Fruit fly (Drosophila melanogaster): ENCODE results near the gene Rpt3.

Rpt3 gene

dm6 chrX:11137566-11138186 is 12.8 kb downstream of the Rpt3 start, which contains the start of gene CDK2AP1 (continued):
- 0 out of 2 replicates have a peak, but pooled peaks have one; percentile 24 for TF ChIP-seq esg (GFP tag; conservative IDR thresholded peaks at IDR 0.05)
- TF ChIP-seq Sox102F (GFP tag; optimal IDR thresholded peaks at IDR 0.05) = no peak
- no peak for TF ChIP-seq NFAT (GFP tag; IDR thresholded peaks at IDR 0.05)
- no peak for TF ChIP-seq CG6765 (GFP tag; optimal IDR thresholded peaks at IDR 0.05)
- peak; percentile 72 for TF ChIP-seq nerfin-2 (GFP tag; IDR thresholded peaks at IDR 0.05; ENCODE audit: partially characterized antibody)
- TF ChIP-seq CG18619 (GFP tag; optimal IDR thresholded peaks at IDR 0.05) = no peak
- TF ChIP-seq MTF-1 (GFP tag; optimal IDR thresholded peaks at IDR 0.05; ENCODE audit: borderline replicate concordance) = no peak
- TF ChIP-seq Atf-2 (GFP tag; optimal IDR thresholded peaks at IDR 0.05) = peak; percentile 18
- peak; percentile 26 for TF ChIP-seq fu2 (GFP tag; optimal IDR thresholded peaks at IDR 0.05)
- TF ChIP-seq CG30431 (GFP tag; optimal IDR thresholded peaks at IDR 0.05) = peak; percentile 22
- no peak for TF ChIP-seq Hr39 (optimal IDR thresholded peaks at IDR 0.05)
- no peak for TF ChIP-seq fd64A (GFP tag; optimal IDR thresholded peaks at IDR 0.05)
- no peak for TF ChIP-seq fd96Cb (tag; optimal IDR thresholded peaks at IDR 0.05)
- peak; percentile 78 for TF ChIP-seq CG2116 (GFP tag; optimal IDR thresholded peaks at IDR 0.05)
- TF ChIP-seq Xrp1 (GFP tag; IDR thresholded peaks at IDR 0.05) = peak; percentile 9; the same call in 1 of the 2 replicates
- TF ChIP-seq hth (optimal IDR thresholded peaks at IDR 0.05) = no peak
- TF ChIP-seq CG4707 (GFP tag; optimal IDR thresholded peaks at IDR 0.05) = no peak
- no peak for TF ChIP-seq eve (GFP tag; optimal IDR thresholded peaks at IDR 0.05)
- TF ChIP-seq crol (GFP tag; IDR thresholded peaks at IDR 0.05) = peak; percentile 26; the same call in 1 of the 2 replicates
- TF ChIP-seq CG3407 (GFP tag; optimal IDR thresholded peaks at IDR 0.05) = no peak
- no peak for TF ChIP-seq HLH3B (GFP tag; IDR thresholded peaks at IDR 0.05)
- TF ChIP-seq CG17802 (tag; optimal IDR thresholded peaks at IDR 0.05) = peak; percentile 86
- TF ChIP-seq CG1647 (GFP tag; optimal IDR thresholded peaks at IDR 0.05) = no peak
- TF ChIP-seq CG10959 (GFP tag; IDR thresholded peaks at IDR 0.05) = no peak
- TF ChIP-seq Spps (tag; optimal IDR thresholded peaks at IDR 0.05) = no peak
- no peak for TF ChIP-seq Hr51 (GFP tag; optimal IDR thresholded peaks at IDR 0.05)
- TF ChIP-seq Abd-B (GFP tag; optimal IDR thresholded peaks at IDR 0.05) = peak; percentile 35
- TF ChIP-seq lilli (GFP tag; optimal IDR thresholded peaks at IDR 0.05) = peak; percentile 21
- TF ChIP-seq emc (GFP tag; optimal IDR thresholded peaks at IDR 0.05) = peak; percentile 21
- no peak for TF ChIP-seq CG11504 (tag; optimal IDR thresholded peaks at IDR 0.05)
- TF ChIP-seq row (GFP tag; IDR thresholded peaks at IDR 0.05) = peak; percentile 77
- TF ChIP-seq CG9817 (tag; optimal IDR thresholded peaks at IDR 0.05) = peak; percentile 15
- no peak for TF ChIP-seq CG11247 (GFP tag; IDR thresholded peaks at IDR 0.05)
- TF ChIP-seq CG17568 (GFP tag; optimal IDR thresholded peaks at IDR 0.05) = no peak
- no peak for TF ChIP-seq CG13123 (GFP tag; optimal IDR thresholded peaks at IDR 0.05)
- peak; percentile 18 for TF ChIP-seq ind (GFP tag; optimal IDR thresholded peaks at IDR 0.05)
- no peak for TF ChIP-seq CG9797 (GFP tag; optimal IDR thresholded peaks at IDR 0.05)
- 0 out of 2 replicates have a peak, but pooled peaks have one; percentile 7 for TF ChIP-seq E2f2 (GFP tag; IDR thresholded peaks at IDR 0.05)
- TF ChIP-seq ranshi (GFP tag; IDR thresholded peaks at IDR 0.05) = 0 out of 2 replicates have a peak, but pooled peaks have one; percentile 29
- TF ChIP-seq klu (GFP tag; IDR thresholded peaks at IDR 0.05) = peak; percentile 40; the same call in 1 of the 2 replicates
- no peak for TF ChIP-seq mirr (GFP tag; optimal IDR thresholded peaks at IDR 0.05)
- TF ChIP-seq ssp (GFP tag; IDR thresholded peaks at IDR 0.05) = peak; percentile 96
- no peak for TF ChIP-seq schlank (tag; optimal IDR thresholded peaks at IDR 0.05)
- TF ChIP-seq CG9215 (GFP tag; IDR thresholded peaks at IDR 0.05) = no peak
- no peak for TF ChIP-seq CG12769 (tag; optimal IDR thresholded peaks at IDR 0.05)
- no peak for TF ChIP-seq CG12744 (GFP tag; optimal IDR thresholded peaks at IDR 0.05)
- peak; percentile 35; the same call in 1 of the 2 replicates for TF ChIP-seq H2.0 (GFP tag; IDR thresholded peaks at IDR 0.05)
- no peak for TF ChIP-seq CG10565 (GFP tag; optimal IDR thresholded peaks at IDR 0.05)
- TF ChIP-seq chif (GFP tag; optimal IDR thresholded peaks at IDR 0.05) = peak in 1 of 2 experiments; percentile 22
- peak; percentile 17; the same call in 1 of the 3 replicates for TF ChIP-seq dysf (GFP tag; IDR thresholded peaks at IDR 0.05)
